Worm (Caenorhabditis elegans) whole organism, L1 larva: ENCODE data around the gene grl-9.

Experiments used
- C04F5.9 ChIP-seq: sonication (generic microtip); optimal IDR thresholded peaks from 2 replicates; lab custom pipeline; 2016; ENCODE audit warnings: missing genetic modification characterization, missing compliant biosample characterization
- C16A3.4 ChIP-seq: fragments of 150-350 bp; optimal IDR thresholded peaks from 2 replicates; lab custom pipeline; 2014; ENCODE audit warnings: missing biosample characterization, missing genetic modification characterization
- F16B12.6 ChIP-seq: fragments of 150-350 bp; optimal IDR thresholded peaks from 2 replicates; lab custom pipeline; 2014; ENCODE audit warnings: missing biosample characterization, missing genetic modification characterization
- aha-1 ChIP-seq: fragments of 150-350 bp; optimal IDR thresholded peaks from 2 replicates; lab custom pipeline; 2014; ENCODE audit warnings: missing biosample characterization, missing genetic modification characterization
- alr-1 ChIP-seq: fragments of 200-800 bp; sonication (Bioruptor generic); optimal IDR thresholded peaks from 2 replicates; lab custom pipeline; 2018; ENCODE audit warnings: borderline replicate concordance, mild to moderate bottlenecking, missing genetic modification characterization, missing compliant biosample characterization
- aly-2 ChIP-seq: fragments of 150-350 bp; optimal IDR thresholded peaks from 2 replicates; lab custom pipeline; 2014; ENCODE audit warnings: missing biosample characterization, missing genetic modification characterization
- ama-1 ChIP-seq: fragments of 150-350 bp; optimal IDR thresholded peaks from 2 replicates; lab custom pipeline; 2014
- ceh-8 ChIP-seq: fragments of 200-800 bp; sonication (Bioruptor generic); optimal IDR thresholded peaks from 2 replicates; lab custom pipeline; 2018; ENCODE audit warnings: mild to moderate bottlenecking, missing genetic modification characterization, moderate library complexity, missing compliant biosample characterization
- ceh-90 ChIP-seq: sonication (generic microtip); optimal IDR thresholded peaks from 2 replicates; lab custom pipeline; 2016; ENCODE audit warnings: missing genetic modification characterization, missing compliant biosample characterization
- dpl-1 ChIP-seq, 3 experiments: fragments of 150-350 bp in 2 of 3; sonication (generic microtip) in 1 of 3; optimal IDR thresholded peaks; 2 replicates each; lab custom pipeline; 2014 to 2017; ENCODE audit warnings: missing biosample characterization in 3 of 3, missing genetic modification characterization in 3 of 3, missing genetic modification reagents in 3 of 3
- efl-3 ChIP-seq: fragments of 200-800 bp; sonication (Bioruptor generic); optimal IDR thresholded peaks from 2 replicates; lab custom pipeline; 2018; ENCODE audit warnings: mild to moderate bottlenecking, missing genetic modification characterization, missing compliant biosample characterization
- egl-27 ChIP-seq, 2 experiments: fragments of 150-350 bp in 1 of 2; sonication (generic microtip); optimal IDR thresholded peaks; 3 replicates each; lab custom pipeline; 2017 to 2018; ENCODE audit warnings: missing biosample characterization in 2 of 2, missing genetic modification characterization in 2 of 2, missing genetic modification reagents in 2 of 2
- elt-2 ChIP-seq: sonication (generic microtip); optimal IDR thresholded peaks from 2 replicates; lab custom pipeline; 2016; ENCODE audit warnings: missing genetic modification characterization, mild to moderate bottlenecking, inconsistent platforms, missing compliant biosample characterization, missing genetic modification reagents
- elt-3 ChIP-seq, 6 experiments: fragments of 150-350 bp in 1 of 6; sonication (generic microtip); optimal IDR thresholded peaks; 2 replicates each; lab custom pipeline; 2017 to 2018; ENCODE audit warnings: missing biosample characterization in 6 of 6, missing genetic modification characterization in 6 of 6, inconsistent platforms in 1 of 6
- ets-5 ChIP-seq: fragments of 200-800 bp; sonication (Bioruptor generic); IDR thresholded peaks from 2 replicates; pipeline ENCODE4 v1.3.6; 2022; ENCODE audit warnings: missing genetic modification characterization, missing compliant biosample characterization
- hlh-4 ChIP-seq: sonication (generic microtip); optimal IDR thresholded peaks from 2 replicates; lab custom pipeline; 2016; ENCODE audit warnings: mild to moderate bottlenecking, missing genetic modification characterization, missing compliant biosample characterization
- hpl-2 ChIP-seq: fragments of 150-350 bp; optimal IDR thresholded peaks from 2 replicates; lab custom pipeline; 2014; ENCODE audit warnings: missing biosample characterization, missing genetic modification reagents, missing genetic modification characterization
- isw-1 ChIP-seq: fragments of 200-800 bp; sonication (Bioruptor generic); IDR thresholded peaks from 2 replicates; pipeline ENCODE4 v1.3.6; 2022; ENCODE audit warnings: missing genetic modification characterization, missing compliant biosample characterization
- jun-1 ChIP-seq: fragments of 150-350 bp; optimal IDR thresholded peaks from 2 replicates; lab custom pipeline; 2014; ENCODE audit warnings: missing biosample characterization, missing genetic modification reagents, missing genetic modification characterization
- lin-14 ChIP-seq: fragments of 200-800 bp; sonication (Bioruptor generic); optimal IDR thresholded peaks from 2 replicates; lab custom pipeline; 2018; ENCODE audit warnings: mild to moderate bottlenecking, missing genetic modification characterization, moderate library complexity, missing compliant biosample characterization
- lin-15B ChIP-seq: fragments of 150-350 bp; sonication (generic microtip); optimal IDR thresholded peaks from 3 replicates; lab custom pipeline; 2014; ENCODE audit warnings: missing biosample characterization, missing genetic modification characterization
- mab-9 ChIP-seq: fragments of 200-800 bp; sonication (Bioruptor generic); IDR thresholded peaks from 2 replicates; pipeline ENCODE4 v1.3.6; 2022; ENCODE audit warnings: missing genetic modification reagents, missing genetic modification characterization, missing compliant biosample characterization
- nhr-19 ChIP-seq: fragments of 200-800 bp; sonication (Bioruptor generic); conservative IDR thresholded peaks from 2 replicates; pipeline ENCODE4 v1.3.6; 2022; ENCODE audit warnings: missing genetic modification characterization, missing compliant biosample characterization
- nhr-71 ChIP-seq: sonication (generic microtip); optimal IDR thresholded peaks from 2 replicates; lab custom pipeline; 2016; ENCODE audit warnings: mild to moderate bottlenecking, missing genetic modification characterization, moderate library complexity, missing compliant biosample characterization
- pax-3 ChIP-seq: fragments of 200-800 bp; sonication (Bioruptor generic); optimal IDR thresholded peaks from 2 replicates; lab custom pipeline; 2018; ENCODE audit warnings: mild to moderate bottlenecking, missing genetic modification characterization, moderate library complexity, missing compliant biosample characterization
- pqm-1 ChIP-seq: sonication (generic microtip); optimal IDR thresholded peaks from 3 replicates; lab custom pipeline; 2017; ENCODE audit warnings: missing biosample characterization, missing genetic modification characterization
- rnt-1 ChIP-seq: sonication (generic microtip); optimal IDR thresholded peaks from 2 replicates; lab custom pipeline; 2016; ENCODE audit warnings: mild to moderate bottlenecking, missing genetic modification characterization, moderate library complexity, missing compliant biosample characterization
- snpc-4 ChIP-seq: fragments of 150-350 bp; optimal IDR thresholded peaks from 2 replicates; lab custom pipeline; 2014; ENCODE audit warnings: missing biosample characterization, missing genetic modification characterization
- swsn-7 ChIP-seq: sonication (generic microtip); optimal IDR thresholded peaks from 2 replicates; lab custom pipeline; 2016; ENCODE audit warnings: missing genetic modification characterization, missing compliant biosample characterization
- tbx-2 ChIP-seq: sonication (generic microtip); optimal IDR thresholded peaks from 2 replicates; lab custom pipeline; 2016; ENCODE audit warnings: missing genetic modification characterization, missing compliant biosample characterization
- unc-30 ChIP-seq: sonication (generic microtip); optimal IDR thresholded peaks from 2 replicates; lab custom pipeline; 2017; ENCODE audit warnings: missing biosample characterization, missing genetic modification characterization
- unc-86 ChIP-seq: sonication (generic microtip); optimal IDR thresholded peaks from 2 replicates; lab custom pipeline; 2016; ENCODE audit warnings: missing genetic modification characterization, missing compliant biosample characterization
- vab-15 ChIP-seq: sonication (generic microtip); optimal IDR thresholded peaks from 2 replicates; lab custom pipeline; 2017; ENCODE audit warnings: missing genotype, mild to moderate bottlenecking, missing genetic modification characterization, missing compliant biosample characterization
- zag-1 ChIP-seq: fragments of 150-350 bp; optimal IDR thresholded peaks from 2 replicates; lab custom pipeline; 2014; ENCODE audit warnings: missing biosample characterization, missing genetic modification characterization
- zip-4 ChIP-seq: fragments of 200-800 bp; sonication (Bioruptor generic); optimal IDR thresholded peaks from 2 replicates; lab custom pipeline; 2018; ENCODE audit warnings: mild to moderate bottlenecking, missing genetic modification characterization, moderate library complexity, missing compliant biosample characterization
- ztf-11 ChIP-seq, 2 experiments: sonication (generic microtip); optimal IDR thresholded peaks; 2 replicates each; lab custom pipeline; 2016 to 2017; ENCODE audit warnings: missing genetic modification characterization in 2 of 2, missing biosample characterization in 1 of 2, missing compliant biosample characterization in 1 of 2
- ztf-4 ChIP-seq: fragments of 150-350 bp; optimal IDR thresholded peaks from 2 replicates; lab custom pipeline; 2014; ENCODE audit warnings: missing biosample characterization, missing genetic modification characterization

grl-9 gene

DNA sequence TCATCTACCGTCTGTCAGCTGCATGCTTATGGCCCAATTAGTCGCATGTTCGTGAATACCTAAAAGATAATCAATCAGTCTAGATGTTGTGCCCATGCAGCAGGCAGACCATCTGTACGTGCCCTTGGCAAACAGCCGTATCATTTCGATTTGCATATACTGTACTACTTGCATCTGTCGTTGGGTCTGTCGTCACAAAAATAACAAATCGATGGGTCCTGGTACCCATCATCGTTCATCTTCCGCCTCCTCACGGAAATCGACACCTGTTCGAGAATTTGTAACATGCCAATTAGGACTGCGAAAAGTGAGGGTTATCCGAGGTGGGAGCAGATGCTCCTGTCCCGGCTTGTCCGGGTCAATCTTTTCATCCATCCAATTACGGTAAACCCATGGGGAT is 48.2 kb downstream of the grl-9 start:
- TF ChIP-seq ztf-11 (tag; optimal IDR thresholded peaks at IDR 0.05; lab: Kevin White, UChicago) (peak in 1 of 2 experiments; percentile 84), efl-3 (no peak), isw-1 (GFP tag; lab: Robert Waterston, UW) (no peak), aha-1 (tag; lab: Kevin White, UChicago) (no peak), ztf-4 (no peak), snpc-4 (tag; lab: Kevin White, UChicago) (no peak), ama-1 (lab: Kevin White, UChicago) (no peak), hlh-4 (tag; lab: Kevin White, UChicago) (no peak), elt-3 (tag; optimal IDR thresholded peaks at IDR 0.05; lab: Kevin White, UChicago) (no peak), lin-14 (GFP tag; lab: Kevin White, UChicago) (no peak), tbx-2 (tag; lab: Kevin White, UChicago) (peak; percentile 51), zag-1 (no peak), hpl-2 (GFP tag; lab: Kevin White, UChicago) (no peak), C04F5.9 (tag; lab: Kevin White, UChicago) (no peak), egl-27 (tag; optimal IDR thresholded peaks at IDR 0.05; lab: Kevin White, UChicago) (no peak), ceh-8 (GFP tag; lab: Kevin White, UChicago) (no peak), unc-86 (tag; lab: Kevin White, UChicago) (peak; percentile 29), lin-15B (tag; lab: Kevin White, UChicago) (no peak), elt-2 (tag; lab: Kevin White, UChicago) (no peak), swsn-7 (tag; lab: Kevin White, UChicago) (no peak), jun-1 (tag; lab: Kevin White, UChicago) (no peak), pax-3 (no peak), vab-15 (tag; lab: Kevin White, UChicago) (no peak), ets-5 (GFP tag; lab: Robert Waterston, UW) (no peak)
- TF ChIP-seq, all 84 proteins: peak for 3

DNA sequence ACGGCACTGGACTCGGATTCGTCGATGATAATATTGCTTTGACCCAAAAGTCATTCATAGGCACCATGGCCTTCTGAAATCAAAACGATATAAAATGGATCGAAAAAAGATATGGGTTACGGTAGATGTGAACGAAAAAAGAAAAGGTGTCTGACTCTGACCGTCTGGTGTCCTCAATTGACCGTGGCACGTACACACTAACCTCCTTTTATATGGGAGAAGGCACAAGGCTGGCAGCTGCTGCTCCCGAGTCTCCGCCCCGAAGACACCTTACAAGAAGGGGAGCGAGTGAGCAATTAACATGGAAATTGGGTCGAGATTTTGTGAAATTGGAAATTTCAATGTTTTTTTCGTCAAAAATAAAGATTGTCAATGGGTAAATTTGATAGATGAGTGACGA is 50.0 kb downstream of the grl-9 start, which contains the start of gene egl-46:
Gene egl-46, minus strand, starts transcription at position 73 of the 400 bp plus-strand sequence.
- TF ChIP-seq ets-5 (GFP tag; lab: Robert Waterston, UW) (no peak), unc-30 (no peak), isw-1 (GFP tag; lab: Robert Waterston, UW) (no peak), efl-3 (no peak), elt-2 (tag; lab: Kevin White, UChicago) (no peak), F16B12.6 (tag; lab: Kevin White, UChicago) (no peak), alr-1 (tag; lab: Kevin White, UChicago) (no peak), aly-2 (no peak), mab-9 (GFP tag; lab: Robert Waterston, UW) (no peak), nhr-19 (GFP tag; lab: Robert Waterston, UW) (no peak), dpl-1 (GFP tag; optimal IDR thresholded peaks at IDR 0.05; lab: Kevin White, UChicago) (no peak), pqm-1 (tag; lab: Kevin White, UChicago) (no peak), ceh-8 (GFP tag; lab: Kevin White, UChicago) (no peak), zip-4 (GFP tag; lab: Kevin White, UChicago) (no peak), ceh-90 (tag; lab: Kevin White, UChicago) (no peak), tbx-2 (tag; lab: Kevin White, UChicago) (no peak), rnt-1 (tag; lab: Kevin White, UChicago) (no peak), nhr-71 (tag; lab: Kevin White, UChicago) (no peak), C16A3.4 (tag; lab: Kevin White, UChicago) (no peak)
- TF ChIP-seq, all 84 proteins: peak for 0
